Fruit fly (Drosophila melanogaster) whole organism: ENCODE data around the gene CG9737.

Source experiments
- CG8478 ChIP-seq: fragments of >200 bp; optimal IDR thresholded peaks from 2 replicates; lab custom pipeline; 2018; ENCODE audit warnings: inconsistent platforms
- Dll ChIP-seq: fragments of >200 bp; optimal IDR thresholded peaks from 2 replicates; lab custom pipeline; 2017
- EcR ChIP-seq, 2 experiments: fragments of >200 bp; optimal IDR thresholded peaks; 2 replicates each; lab custom pipeline; 2017; ENCODE audit warnings: missing biosample characterization in 2 of 2, missing genetic modification characterization in 2 of 2, missing genetic modification reagents in 2 of 2
- pan ChIP-seq: fragments of >200 bp; optimal IDR thresholded peaks from 2 replicates; lab custom pipeline; 2017
- psq ChIP-seq: fragments of >200 bp; optimal IDR thresholded peaks from 2 replicates; lab custom pipeline; 2017
- usp ChIP-seq: fragments of >200 bp; optimal IDR thresholded peaks from 2 replicates; lab custom pipeline; 2017; ENCODE audit warnings: missing biosample characterization, missing genetic modification characterization, mixed read lengths

Gene CG9737

DNA sequence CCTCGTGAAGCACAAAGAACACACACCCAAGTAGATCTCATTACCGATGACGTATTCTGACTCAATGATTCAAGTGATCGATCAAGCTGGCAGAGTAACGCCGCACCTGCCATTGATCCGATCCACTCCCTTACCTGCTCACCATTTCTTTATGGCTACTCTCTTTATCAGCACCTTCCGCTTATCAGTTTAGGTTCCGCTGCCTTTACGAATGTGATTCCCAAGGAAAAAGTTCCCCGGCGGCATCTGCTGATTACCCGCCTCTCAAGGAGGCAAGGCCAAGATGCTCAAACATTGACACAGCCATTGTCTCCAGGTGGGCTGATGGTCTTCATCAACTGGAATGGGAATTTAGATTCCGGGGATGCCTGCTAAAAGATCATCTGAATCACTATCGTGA is 28.1 kb downstream of the CG9737 start:
- TF ChIP-seq CG8478 (lab: Kevin White, UChicago) (no peak), Dll (lab: Kevin White, UChicago) (no peak), usp (GFP tag; lab: Kevin White, UChicago) (no peak), psq (lab: Kevin White, UChicago) (no peak), EcR (GFP tag; optimal IDR thresholded peaks at IDR 0.05; lab: Kevin White, UChicago) (no peak), pan (lab: Kevin White, UChicago) (no peak)

DNA sequence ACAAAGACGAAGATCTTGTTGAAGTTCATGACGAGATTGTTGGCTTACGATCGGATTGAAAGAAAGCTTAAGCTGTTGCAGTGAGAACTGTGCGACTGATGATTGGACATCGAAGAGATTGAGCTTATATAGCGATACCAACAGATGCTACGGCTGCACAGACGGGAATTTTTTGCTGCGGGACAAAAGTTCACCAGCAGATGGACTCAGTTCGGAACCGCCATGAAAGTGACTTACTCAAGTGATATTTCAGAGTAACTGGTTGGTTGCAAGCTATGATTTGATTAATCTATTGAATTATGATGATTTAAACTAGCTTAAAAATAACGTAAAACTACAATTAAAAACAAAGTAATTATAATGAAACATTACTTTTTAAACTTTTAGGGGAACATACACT is 29.4 kb downstream of the CG9737 start, which contains the start of gene CecB:
Gene CecB (minus strand): TSS at position 101 of the 400 bp plus-strand sequence.
- TF ChIP-seq EcR (GFP tag; optimal IDR thresholded peaks at IDR 0.05; lab: Kevin White, UChicago) (no peak), Dll (lab: Kevin White, UChicago) (no peak), psq (lab: Kevin White, UChicago) (no peak), pan (lab: Kevin White, UChicago) (no peak)

DNA sequence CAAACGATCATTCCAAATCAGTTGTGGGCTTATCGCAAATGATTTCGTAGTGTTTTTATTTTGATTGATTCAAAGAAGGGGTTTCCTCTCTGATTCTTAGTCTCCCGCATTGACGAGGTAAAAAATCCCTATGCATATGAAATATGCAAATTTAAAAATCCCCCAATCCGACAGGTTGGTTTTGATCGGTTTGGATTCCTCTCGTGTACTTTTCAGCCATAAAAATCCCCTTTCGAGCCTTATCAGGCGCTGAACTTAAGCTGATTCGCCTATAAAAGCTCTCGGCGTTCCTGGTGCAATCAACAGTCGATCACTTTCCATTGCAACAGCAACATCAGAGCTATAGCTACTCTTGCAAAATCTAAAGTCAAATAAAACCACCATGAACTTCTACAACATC is 31.3 kb downstream of the CG9737 start, which contains the start of gene CecA2:
Gene CecA2 (plus strand): TSS at position 301 of the 400 bp plus-strand sequence.
- TF ChIP-seq usp (GFP tag; lab: Kevin White, UChicago) = no peak
- TF ChIP-seq pan (lab: Kevin White, UChicago) = no peak
- no peak for TF ChIP-seq psq (lab: Kevin White, UChicago)
- no peak for TF ChIP-seq EcR (GFP tag; optimal IDR thresholded peaks at IDR 0.05; lab: Kevin White, UChicago)
- TF ChIP-seq Dll (lab: Kevin White, UChicago) = no peak
- no peak for TF ChIP-seq CG8478 (lab: Kevin White, UChicago)

DNA sequence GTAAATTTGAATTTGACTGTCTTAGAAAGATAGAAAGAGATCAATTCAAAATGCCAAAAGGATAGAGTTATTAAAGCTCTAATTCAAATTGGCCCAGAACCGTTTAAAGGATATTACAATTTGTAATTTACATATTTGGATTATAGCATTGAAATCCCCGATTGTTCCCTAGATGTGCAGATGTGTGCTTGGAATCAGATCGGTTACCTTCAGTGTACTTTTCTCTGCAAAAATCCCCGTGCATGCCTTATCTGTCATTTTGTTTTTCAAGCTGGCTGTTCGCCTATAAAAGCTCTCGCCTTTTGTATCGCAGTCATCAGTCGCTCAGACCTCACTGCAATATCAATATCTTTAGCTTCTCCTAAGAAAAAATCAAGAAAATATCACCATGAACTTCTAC is 32.6 kb downstream of the CG9737 start, which contains the start of gene CecA1:
Gene CecA1 (plus strand): TSS at position 315 of the 400 bp plus-strand sequence.
- TF ChIP-seq EcR (GFP tag; optimal IDR thresholded peaks at IDR 0.05; lab: Kevin White, UChicago) (no peak), Dll (lab: Kevin White, UChicago) (no peak), pan (lab: Kevin White, UChicago) (no peak), CG8478 (lab: Kevin White, UChicago) (no peak), psq (lab: Kevin White, UChicago) (no peak), usp (GFP tag; lab: Kevin White, UChicago) (no peak)

DNA sequence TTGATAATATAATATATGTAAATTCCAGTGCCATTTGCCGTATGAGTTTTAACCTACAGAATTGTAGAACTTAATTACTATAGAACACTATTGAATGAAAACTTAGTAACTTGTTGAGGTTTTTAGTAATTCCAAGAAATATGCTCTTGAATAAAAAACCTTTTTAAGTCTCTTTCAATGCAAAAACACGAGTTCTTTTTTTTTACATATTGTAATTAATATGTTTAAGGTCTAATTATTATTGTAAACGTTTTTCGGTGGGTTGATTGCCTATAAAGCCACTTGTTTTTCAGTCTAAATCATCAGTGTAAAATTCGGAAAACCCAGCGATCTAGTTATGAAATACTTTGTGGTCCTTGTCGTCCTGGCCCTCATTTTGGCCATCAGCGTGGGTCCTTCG is 33.5 kb downstream of the CG9737 start, which contains the start of gene Anp:
Gene Anp (plus strand): TSS at position 301 of the 400 bp plus-strand sequence.
- TF ChIP-seq EcR (GFP tag; optimal IDR thresholded peaks at IDR 0.05; lab: Kevin White, UChicago) (no peak), psq (lab: Kevin White, UChicago) (no peak), Dll (lab: Kevin White, UChicago) (no peak), CG8478 (lab: Kevin White, UChicago) (no peak), usp (GFP tag; lab: Kevin White, UChicago) (no peak), pan (lab: Kevin White, UChicago) (no peak)

DNA sequence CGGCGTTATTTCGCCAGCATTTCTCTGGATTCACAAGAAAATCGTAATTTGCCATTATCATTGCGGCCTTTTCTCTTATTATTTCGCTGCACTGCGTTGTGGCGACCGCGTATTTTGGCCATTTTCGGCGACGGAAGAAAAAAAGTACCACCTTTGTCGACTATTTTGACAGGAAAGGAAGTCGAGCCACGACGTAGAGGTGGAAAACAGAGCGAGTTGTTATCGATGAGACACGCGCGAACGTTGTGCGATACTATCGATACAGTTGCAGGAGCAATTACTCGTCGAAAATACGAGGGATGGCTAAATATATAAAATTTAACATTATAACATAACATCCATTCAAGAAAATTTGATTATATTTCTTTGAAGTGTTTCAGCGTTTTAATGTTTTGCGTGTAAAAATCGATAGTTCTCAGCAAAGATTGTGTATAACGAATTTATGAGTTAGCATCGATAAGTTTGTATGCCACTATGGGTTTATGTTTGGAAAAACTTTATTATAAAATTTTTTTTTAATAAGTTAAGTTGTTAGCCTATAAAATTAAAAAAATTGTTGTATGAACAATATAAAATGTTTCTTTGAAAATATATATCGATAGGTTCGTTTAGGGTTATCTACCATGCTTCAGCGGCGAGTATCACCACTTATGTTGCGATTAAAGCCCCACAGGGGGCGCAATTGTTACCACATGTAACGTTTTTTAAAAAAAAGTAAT is 34.2 kb downstream of the CG9737 start, which contains the start of gene RpS7:
Gene RpS7 (minus strand): TSS at position 255 of the 719 bp plus-strand sequence.
- no peak for TF ChIP-seq CG8478 (lab: Kevin White, UChicago)
- no peak for TF ChIP-seq pan (lab: Kevin White, UChicago)
- no peak for TF ChIP-seq psq (lab: Kevin White, UChicago)
- TF ChIP-seq EcR (GFP tag; optimal IDR thresholded peaks at IDR 0.05; lab: Kevin White, UChicago) = no peak
- TF ChIP-seq Dll (lab: Kevin White, UChicago) = no peak
- TF ChIP-seq usp (GFP tag; lab: Kevin White, UChicago) = no peak

DNA sequence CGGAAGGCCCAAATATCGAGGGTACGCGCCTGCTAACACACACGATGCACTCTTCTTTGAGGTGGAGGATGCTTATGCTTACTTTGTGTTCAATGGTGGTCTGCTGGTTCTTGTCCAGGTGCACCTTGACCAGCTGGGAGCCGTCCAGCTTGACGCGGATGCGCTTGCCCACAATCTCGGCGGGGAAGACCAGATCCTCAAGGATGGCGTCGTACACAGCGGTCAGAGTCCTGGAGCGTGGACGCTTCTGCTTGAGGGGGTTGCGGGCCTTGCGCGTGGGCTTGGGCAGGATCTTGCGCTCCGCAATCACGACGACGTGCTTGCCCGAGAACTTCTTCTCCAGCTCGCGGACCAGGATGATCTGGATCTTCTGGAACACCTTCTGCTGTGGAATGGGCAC is 35.1 kb downstream of the CG9737 start:
- TF ChIP-seq usp (GFP tag; lab: Kevin White, UChicago) (no peak), CG8478 (lab: Kevin White, UChicago) (no peak), pan (lab: Kevin White, UChicago) (no peak), Dll (lab: Kevin White, UChicago) (no peak), EcR (GFP tag; optimal IDR thresholded peaks at IDR 0.05; lab: Kevin White, UChicago) (no peak), psq (lab: Kevin White, UChicago) (no peak)

DNA sequence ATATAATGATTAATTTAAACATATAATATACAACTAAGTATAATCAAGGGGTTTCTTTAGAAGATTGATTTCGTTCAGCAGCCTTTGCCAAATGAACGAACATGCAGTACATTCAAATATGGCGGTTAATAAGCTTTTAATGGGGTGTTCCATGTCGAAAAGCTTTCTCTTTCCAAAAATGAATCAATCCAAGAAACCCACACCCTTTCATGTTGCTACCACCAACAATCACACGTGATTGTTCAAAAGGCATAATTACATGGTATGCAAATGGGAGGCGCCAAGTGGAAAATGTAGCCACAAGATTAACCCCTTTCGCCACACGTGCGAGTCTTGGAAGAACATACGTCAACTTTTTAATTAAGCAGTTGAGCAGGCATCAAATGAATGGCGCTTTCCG is 37.2 kb downstream of the CG9737 start:
- TF ChIP-seq psq (lab: Kevin White, UChicago) (no peak), EcR (GFP tag; optimal IDR thresholded peaks at IDR 0.05; lab: Kevin White, UChicago) (no peak), Dll (lab: Kevin White, UChicago) (no peak), pan (lab: Kevin White, UChicago) (no peak), CG8478 (lab: Kevin White, UChicago) (no peak), usp (GFP tag; lab: Kevin White, UChicago) (no peak)

DNA sequence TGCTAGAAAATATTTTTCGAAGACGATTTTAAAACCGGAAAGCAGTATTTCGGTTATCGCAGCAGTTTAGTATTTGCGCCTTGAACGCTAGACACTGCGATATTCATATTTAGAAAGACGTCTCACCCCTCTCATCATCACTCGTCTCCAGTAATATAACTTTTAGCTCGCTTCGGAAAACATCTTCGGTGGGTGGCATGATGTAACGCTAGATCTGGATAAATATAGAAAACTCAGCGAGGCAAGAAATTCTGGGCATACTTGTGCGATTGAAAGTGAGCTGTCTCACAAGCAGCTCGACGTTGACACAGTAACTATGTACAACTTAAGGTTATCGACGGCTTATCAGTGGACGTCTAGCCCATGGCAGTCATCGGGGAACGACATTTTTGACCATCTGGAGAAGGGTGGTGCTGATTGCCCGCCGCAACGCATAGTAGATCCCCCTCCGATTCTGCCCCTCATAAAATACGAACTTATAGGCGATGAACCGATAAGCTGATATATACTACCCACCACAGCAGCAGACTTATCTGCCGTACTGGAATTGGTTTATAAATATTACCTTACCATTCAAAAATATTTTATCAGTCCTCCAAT is 39.0 kb downstream of the CG9737 start:
- TF ChIP-seq usp (GFP tag; lab: Kevin White, UChicago) (no peak), Dll (lab: Kevin White, UChicago) (no peak), EcR (GFP tag; optimal IDR thresholded peaks at IDR 0.05; lab: Kevin White, UChicago) (no peak), CG8478 (lab: Kevin White, UChicago) (no peak), psq (lab: Kevin White, UChicago) (no peak), pan (lab: Kevin White, UChicago) (no peak)

DNA sequence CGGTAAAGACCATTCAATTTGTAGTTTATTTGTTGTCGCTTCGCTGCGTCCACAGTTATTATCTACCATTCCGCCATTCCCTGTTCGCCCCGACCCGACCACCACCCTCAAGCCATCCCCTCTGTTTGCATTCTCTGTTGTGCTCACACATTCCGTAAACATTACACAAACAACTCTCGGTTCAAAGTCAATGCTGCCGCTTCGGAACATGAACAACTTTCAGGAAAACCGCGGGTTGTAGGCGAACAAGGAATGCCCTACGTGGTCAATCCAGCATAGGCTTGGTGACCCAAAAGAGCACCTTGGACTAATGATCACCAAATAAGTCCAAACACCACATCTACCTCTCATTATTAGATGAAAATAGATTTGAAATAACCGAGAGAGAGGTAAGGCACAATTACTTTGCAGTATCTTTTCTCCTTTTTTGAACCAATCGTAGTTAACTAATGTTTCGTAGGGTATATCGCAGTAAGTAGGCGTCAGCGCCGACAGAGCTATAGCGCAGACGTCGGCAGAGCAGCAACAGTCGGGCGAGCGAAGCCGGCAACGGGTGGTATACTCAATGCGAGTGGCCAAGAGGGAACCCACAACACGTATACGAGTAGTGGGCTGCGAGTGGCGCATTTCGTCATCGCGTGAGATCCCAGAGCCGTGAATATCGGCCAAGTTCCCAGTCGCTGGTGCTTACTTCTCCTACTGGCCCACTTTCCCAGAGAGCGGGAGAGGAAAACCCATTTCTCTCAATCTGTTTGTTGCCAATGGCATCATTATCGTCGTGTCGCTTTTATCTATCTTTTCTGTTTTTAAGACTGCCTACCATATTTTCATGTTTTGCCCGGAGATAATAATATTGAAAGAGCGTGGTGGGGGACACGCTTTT is 39.8 kb downstream of the CG9737 start:
- TF ChIP-seq EcR (GFP tag; optimal IDR thresholded peaks at IDR 0.05; lab: Kevin White, UChicago) = no peak
- no peak for TF ChIP-seq Dll (lab: Kevin White, UChicago)
- no peak for TF ChIP-seq pan (lab: Kevin White, UChicago)
- no peak for TF ChIP-seq CG8478 (lab: Kevin White, UChicago)
- TF ChIP-seq usp (GFP tag; lab: Kevin White, UChicago) = no peak
- no peak for TF ChIP-seq psq (lab: Kevin White, UChicago)
